Fruit fly (Drosophila melanogaster) Kc167 (cell line): ENCODE measurements around the gene CG17732.

Experiments used
- Myc ChIP-seq: fragments of >200 bp; optimal IDR thresholded peaks from 2 replicates; lab custom pipeline; 2017; ENCODE audit warnings: missing external identifiers
- Sin3A ChIP-seq: fragments of >200 bp; optimal IDR thresholded peaks from 2 replicates; lab custom pipeline; 2018; ENCODE audit warnings: missing external identifiers
- h ChIP-seq: fragments of >200 bp; optimal IDR thresholded peaks from 3 replicates; lab custom pipeline; 2018; ENCODE audit warnings: missing external identifiers
- insv ChIP-seq: fragments of >200 bp; optimal IDR thresholded peaks from 3 replicates; lab custom pipeline; 2018; ENCODE audit warnings: missing external identifiers
- psq ChIP-seq: fragments of >200 bp; optimal IDR thresholded peaks from 2 replicates; lab custom pipeline; 2017; ENCODE audit warnings: missing external identifiers
- ttk ChIP-seq: sonication (Bioruptor generic); optimal IDR thresholded peaks from 2 replicates; lab custom pipeline; 2017; ENCODE audit warnings: missing external identifiers

CG17732 gene

DNA sequence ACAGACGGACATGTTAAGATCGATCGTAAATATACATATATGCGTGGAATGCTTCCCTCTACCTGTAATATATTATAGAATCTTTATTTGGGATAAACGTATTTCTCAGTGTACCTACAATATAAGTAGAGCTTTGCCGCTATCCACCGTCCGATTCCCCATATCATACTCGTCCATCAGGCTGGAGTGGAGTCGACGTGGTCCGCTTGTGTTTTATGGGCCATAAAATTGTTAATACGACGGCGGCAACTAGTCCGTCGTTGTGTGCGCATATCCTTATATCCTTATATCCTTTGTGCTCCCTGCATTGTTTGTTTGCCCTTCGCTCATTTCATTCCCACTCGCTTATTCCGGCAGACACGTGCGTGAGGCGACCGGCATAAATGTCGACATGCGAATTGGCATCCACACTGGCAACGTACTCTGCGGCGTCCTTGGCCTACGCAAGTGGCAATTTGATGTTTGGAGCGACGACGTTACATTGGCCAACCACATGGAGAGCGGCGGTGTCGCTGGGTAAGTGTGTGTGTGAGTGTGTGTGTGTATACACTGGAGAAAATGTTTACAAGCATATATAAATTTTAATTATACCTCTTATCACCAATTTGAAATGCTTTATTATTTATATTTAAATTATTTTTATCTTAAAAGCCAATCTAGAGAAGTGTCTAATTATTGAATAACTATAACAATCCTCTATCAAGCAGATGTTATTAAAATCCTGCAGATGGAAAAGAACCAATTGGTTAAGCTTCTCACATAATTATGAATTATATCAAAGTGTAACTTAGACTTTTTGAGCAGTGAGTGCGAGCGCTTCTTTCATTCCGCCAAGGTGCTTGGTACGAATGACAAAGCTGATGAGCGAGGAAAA is 12.5 kb upstream of the CG17732 start:
- TF ChIP-seq Myc, result no peak
- TF ChIP-seq h (lab: Kevin White, UChicago), result no peak
- no peak for TF ChIP-seq psq

dm6 chr3L:19978088-19978487 is 3.4 kb upstream of the CG17732 start:
- no peak for TF ChIP-seq Sin3A

- TF ChIP-seq h (lab: Kevin White, UChicago), result no peak
- no peak for TF ChIP-seq Myc
- no peak for TF ChIP-seq Sin3A
- no peak for TF ChIP-seq psq
- TF ChIP-seq insv (lab: Kevin White, UChicago), result no peak
- TF ChIP-seq ttk, result no peak
Measured at dm6 chr3L:19979592-19979991, 1.9 kb upstream of the CG17732 start, which contains the start of gene CG14182. CG14182 (minus strand) TSS chr3L:19979812.

dm6 chr3L:19985768-19986167 is 4.3 kb downstream of the CG17732 start, which contains the start of the genes hale and schuy:
hale (minus strand) TSS chr3L:19985868.
schuy (plus strand) TSS chr3L:19986093.
- TF ChIP-seq ttk (no peak), insv (lab: Kevin White, UChicago) (no peak), psq (no peak), Myc (no peak)

- TF ChIP-seq h (lab: Kevin White, UChicago) (no peak), insv (lab: Kevin White, UChicago) (no peak), Myc (no peak), psq (no peak), ttk (no peak)
Measured at dm6 chr3L:19988891-19989290, 7.4 kb downstream of the CG17732 start, which contains the start of gene Csas. Csas (minus strand) TSS chr3L:19988991.

- TF ChIP-seq psq, result no peak
- no peak for TF ChIP-seq h (lab: Kevin White, UChicago)
- TF ChIP-seq ttk, result no peak
- TF ChIP-seq insv (lab: Kevin White, UChicago), result no peak
- TF ChIP-seq Myc, result no peak
- TF ChIP-seq Sin3A, result no peak
Measured at dm6 chr3L:19991120-19991519, 9.6 kb downstream of the CG17732 start, which contains the start of gene fln. fln (minus strand) TSS chr3L:19991220.

DNA sequence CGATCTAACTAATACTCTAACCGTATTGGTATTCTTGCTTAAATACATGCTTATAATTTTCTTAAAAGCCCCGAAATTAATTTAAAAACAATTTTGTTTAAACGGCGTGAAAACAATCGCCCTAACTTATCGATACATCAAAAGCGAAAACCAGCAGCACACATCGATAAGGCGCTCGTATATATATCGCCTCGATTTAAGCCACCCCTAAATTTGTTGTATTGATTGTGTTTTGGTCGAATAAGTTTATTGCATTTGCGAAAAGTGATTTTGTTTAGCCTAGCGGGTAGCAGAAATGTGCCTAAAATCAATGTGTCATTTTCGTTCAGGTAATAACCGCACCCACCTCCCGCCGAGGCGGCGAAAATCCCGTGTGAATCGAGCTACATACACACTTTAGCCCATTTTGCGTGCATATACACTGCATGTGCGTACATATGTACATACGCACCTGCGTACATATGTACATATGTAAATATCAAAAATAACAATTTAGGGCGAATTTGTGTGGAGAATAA is 10.3 kb downstream of the CG17732 start, which contains the start of the genes CG7646 and Nca:
Gene CG7646 (plus strand): TSS at position 174 of the 518 bp plus-strand sequence.
Gene Nca (plus strand): TSS at position 174 of the 518 bp plus-strand sequence.
- TF ChIP-seq h (lab: Kevin White, UChicago) (no peak), ttk (no peak), insv (lab: Kevin White, UChicago) (no peak), Sin3A (no peak), Myc (no peak), psq (no peak)

DNA sequence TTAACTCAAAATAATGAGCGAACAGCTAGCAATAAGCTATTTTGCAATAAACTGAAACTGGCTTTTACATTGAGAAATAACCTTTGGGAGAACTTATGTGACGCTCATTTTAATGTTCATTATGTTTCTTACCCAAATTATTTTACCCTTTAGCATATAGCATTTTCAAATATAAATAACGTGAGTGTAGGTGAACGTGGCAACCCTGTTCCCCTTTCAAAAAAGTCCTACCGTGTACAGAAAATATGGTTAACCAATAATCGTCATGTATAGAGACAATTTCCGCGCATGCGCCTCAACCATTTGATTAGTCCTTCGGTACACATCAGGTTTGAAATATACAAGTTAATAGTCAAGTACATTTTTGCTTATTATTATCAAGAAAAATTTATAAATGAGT is 12.5 kb downstream of the CG17732 start:
- TF ChIP-seq h (lab: Kevin White, UChicago), result no peak
- no peak for TF ChIP-seq insv (lab: Kevin White, UChicago)
- no peak for TF ChIP-seq psq
- TF ChIP-seq Myc, result no peak
- TF ChIP-seq ttk, result no peak
- TF ChIP-seq Sin3A, result no peak

DNA sequence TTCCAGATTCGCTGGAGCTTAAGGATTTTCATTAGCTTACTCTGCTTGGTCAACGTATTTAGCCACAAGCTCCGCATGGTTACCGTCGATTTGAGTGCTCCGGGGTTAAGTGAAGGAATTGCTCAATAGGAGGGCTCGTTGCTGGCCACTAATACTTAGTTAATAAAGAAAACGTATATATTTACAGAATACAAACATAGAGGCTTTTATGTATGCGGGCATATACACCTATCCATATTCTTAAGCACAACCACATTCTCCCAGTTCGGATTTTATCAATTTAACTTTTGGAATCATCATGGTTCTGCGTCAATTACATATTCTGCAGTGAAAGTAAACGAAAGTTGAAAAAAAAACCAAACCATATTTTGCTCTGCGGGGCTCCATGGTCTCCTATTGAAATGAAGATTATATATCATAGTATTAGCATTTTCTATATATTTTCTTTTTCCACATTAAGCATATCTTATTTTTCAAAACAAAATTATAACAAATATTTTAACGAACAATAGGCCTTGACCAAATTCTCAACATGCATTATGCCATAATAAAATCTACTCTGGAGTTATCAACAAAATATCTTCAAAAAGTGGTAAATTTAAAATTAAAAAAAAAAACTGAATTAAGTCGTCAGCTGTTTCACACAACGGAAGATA is 18.7 kb downstream of the CG17732 start, which contains the start of the genes Tom20 and Gabat:
Gene Tom20 (plus strand): TSS at position 564 of the 656 bp plus-strand sequence.
Gene Gabat (minus strand): TSS at position 606 of the 656 bp plus-strand sequence.
- no peak for TF ChIP-seq Myc
- no peak for TF ChIP-seq ttk
- TF ChIP-seq Sin3A, result no peak
- TF ChIP-seq h (lab: Kevin White, UChicago), result no peak
- TF ChIP-seq psq, result no peak
- no peak for TF ChIP-seq insv (lab: Kevin White, UChicago)

DNA sequence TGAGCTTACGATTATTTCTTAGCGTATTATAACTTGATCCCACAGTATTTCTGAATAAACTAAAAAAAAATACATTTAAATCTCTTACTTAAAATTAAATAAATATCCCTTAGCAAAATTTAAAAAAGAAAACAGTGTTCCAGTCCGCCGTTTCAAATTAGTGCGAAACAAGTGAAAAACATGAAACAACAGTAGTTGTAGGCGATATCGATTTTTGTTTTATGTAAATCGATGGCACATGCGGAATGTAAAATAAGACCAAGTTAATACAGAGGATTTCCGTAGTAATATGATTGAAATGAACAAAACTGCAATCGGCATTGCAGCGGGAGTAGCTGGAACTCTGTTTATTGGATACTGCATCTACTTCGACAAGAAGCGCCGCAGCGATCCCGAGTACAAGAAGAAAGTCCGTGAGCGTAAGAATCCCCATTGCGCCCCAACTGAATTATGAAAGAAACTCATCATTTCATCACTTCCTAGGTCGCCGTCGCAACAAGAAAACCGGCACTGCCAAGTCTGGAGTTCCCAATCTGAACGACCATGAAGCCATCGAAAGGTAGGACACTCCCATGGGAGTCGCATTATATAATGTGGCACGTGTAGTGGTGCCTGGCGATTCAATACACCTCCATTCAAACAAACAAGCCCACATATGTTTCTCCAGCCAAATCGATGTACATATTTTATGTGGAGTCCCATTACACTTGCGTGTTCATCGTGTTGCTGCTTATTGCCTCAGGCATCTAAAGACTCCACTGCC is 19.6 kb downstream of the CG17732 start:
- TF ChIP-seq psq, result no peak
- TF ChIP-seq insv (lab: Kevin White, UChicago), result no peak
- no peak for TF ChIP-seq Myc
- no peak for TF ChIP-seq Sin3A
- no peak for TF ChIP-seq h (lab: Kevin White, UChicago)

DNA sequence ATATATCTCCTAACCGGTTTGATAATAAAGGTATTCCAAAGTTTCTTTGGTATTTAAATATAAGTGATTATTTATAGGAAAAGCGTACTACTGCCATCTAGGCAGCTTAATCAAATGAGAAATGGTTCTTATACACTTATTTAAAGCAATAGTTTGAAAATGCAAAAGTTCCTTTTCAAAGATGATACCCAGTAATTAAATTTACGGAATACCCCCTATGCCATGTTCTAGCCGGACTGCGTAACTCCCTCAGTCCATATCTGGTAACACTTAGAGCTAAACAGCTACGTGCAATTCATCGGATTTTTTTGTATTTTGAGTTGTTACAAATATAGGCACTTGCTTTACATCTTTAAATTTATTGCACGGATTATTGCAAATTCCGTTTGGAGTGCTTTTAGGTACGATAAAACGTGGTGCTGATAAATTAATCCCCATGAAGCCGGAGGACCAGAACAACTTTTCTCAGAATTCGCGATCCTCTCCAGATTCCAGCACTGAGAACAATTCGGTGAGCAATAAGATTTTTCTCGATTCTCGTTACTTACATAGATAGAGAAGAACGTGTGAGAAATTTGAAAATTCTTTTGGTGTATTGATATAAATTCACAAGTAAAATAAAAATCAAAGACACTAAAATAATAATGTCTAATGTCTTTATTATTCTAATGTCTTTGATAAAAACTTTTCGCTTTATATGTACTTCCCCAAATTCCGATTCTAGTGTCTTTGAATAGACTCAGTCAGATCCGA is 21.2 kb downstream of the CG17732 start, which contains the start of gene CG7668:
Gene CG7668 (plus strand): TSS at position 255 of the 753 bp plus-strand sequence.
- no peak for TF ChIP-seq Sin3A
- TF ChIP-seq h (lab: Kevin White, UChicago), result no peak
- no peak for TF ChIP-seq ttk
- TF ChIP-seq Myc, result no peak
- TF ChIP-seq psq, result no peak
- TF ChIP-seq insv (lab: Kevin White, UChicago), result no peak

DNA sequence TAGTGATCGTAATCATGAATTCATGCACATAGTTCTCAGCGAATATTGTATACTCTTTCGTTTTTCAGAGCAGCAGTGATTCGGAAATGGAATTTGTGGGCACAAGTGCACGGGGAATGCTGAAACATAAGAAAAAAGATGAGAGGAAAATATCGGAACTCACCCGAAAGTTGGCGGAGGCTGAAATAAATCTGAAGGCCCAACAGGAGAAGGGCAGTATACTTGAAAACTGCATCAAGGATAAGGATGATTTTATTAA is 21.7 kb downstream of the CG17732 start:
- TF ChIP-seq h (lab: Kevin White, UChicago), result no peak
- no peak for TF ChIP-seq Sin3A
